Worm (Caenorhabditis elegans) whole organism, young adult: ENCODE measurements around the gene C01G10.1.
"Not testable (repeated sequence)": the region's sequence is repeated elsewhere in the genome, so short reads cannot be mapped to it uniquely, and the experiment has no call there.

Experiments used
- B0019.2 ChIP-seq: fragments of 200-800 bp; sonication (Bioruptor generic); conservative IDR thresholded peaks from 2 replicates; pipeline ENCODE4 v1.3.6; 2022; ENCODE audit warnings: missing genetic modification reagents, missing genetic modification characterization, missing compliant biosample characterization
- B0035.1 ChIP-seq: sonication (generic microtip); optimal IDR thresholded peaks from 2 replicates; lab custom pipeline; 2016; ENCODE audit warnings: missing genetic modification characterization, mild to moderate bottlenecking, missing compliant biosample characterization, missing genotype, missing genetic modification reagents
- F22D6.2 ChIP-seq: sonication (generic microtip); optimal IDR thresholded peaks from 2 replicates; lab custom pipeline; 2016; ENCODE audit warnings: mild to moderate bottlenecking, missing genetic modification characterization, missing compliant biosample characterization
- F23B12.7 ChIP-seq: sonication (generic microtip); optimal IDR thresholded peaks from 2 replicates; lab custom pipeline; 2017; ENCODE audit warnings: missing genetic modification characterization, mild to moderate bottlenecking, missing compliant biosample characterization, antibody characterized with exemption, moderate library complexity; ENCODE audit not compliant: insufficient read depth
- F37B4.10 ChIP-seq: fragments of 200-800 bp; sonication (Bioruptor generic); IDR thresholded peaks from 2 replicates; pipeline ENCODE4 v1.3.6; 2022; ENCODE audit warnings: missing genetic modification characterization, missing compliant biosample characterization
- F39B2.1 ChIP-seq: fragments of 200-800 bp; sonication (Bioruptor generic); IDR thresholded peaks from 2 replicates; pipeline ENCODE4 v1.3.6; 2022; ENCODE audit warnings: missing genetic modification reagents, missing genetic modification characterization, missing compliant biosample characterization
- K11D2.4 ChIP-seq: fragments of 200-800 bp; sonication (Bioruptor generic); IDR thresholded peaks from 2 replicates; pipeline ENCODE4 v1.3.6; 2022; ENCODE audit warnings: missing genetic modification reagents, missing genetic modification characterization, missing compliant biosample characterization
- K12H6.12 ChIP-seq: fragments of 200-800 bp; sonication (Bioruptor generic); optimal IDR thresholded peaks from 2 replicates; lab custom pipeline; 2018; ENCODE audit warnings: mild to moderate bottlenecking, missing genetic modification characterization, missing compliant biosample characterization
- aptf-3 ChIP-seq: fragments of 200-800 bp; sonication (Bioruptor generic); IDR thresholded peaks from 2 replicates; pipeline ENCODE4 v1.3.6; 2022; ENCODE audit warnings: missing genetic modification characterization, missing compliant biosample characterization
- atf-7 ChIP-seq: sonication (generic microtip); optimal IDR thresholded peaks from 2 replicates; lab custom pipeline; 2017; ENCODE audit warnings: mild to moderate bottlenecking, missing genetic modification characterization, missing compliant biosample characterization
- attf-5 ChIP-seq: fragments of 200-800 bp; sonication (Bioruptor generic); optimal IDR thresholded peaks from 2 replicates; lab custom pipeline; 2018; ENCODE audit warnings: mild to moderate bottlenecking, missing genetic modification characterization, missing compliant biosample characterization
- bed-1 ChIP-seq: fragments of 200-800 bp; sonication (Bioruptor generic); IDR thresholded peaks from 2 replicates; pipeline ENCODE4 v1.3.6; 2022; ENCODE audit warnings: missing genetic modification reagents, missing genetic modification characterization, missing compliant biosample characterization
- bed-2 ChIP-seq: fragments of 200-800 bp; sonication (Bioruptor generic); IDR thresholded peaks from 2 replicates; pipeline ENCODE4 v1.3.6; 2022; ENCODE audit warnings: missing genetic modification reagents, missing genetic modification characterization, missing compliant biosample characterization
- ceh-100 ChIP-seq: fragments of 200-800 bp; sonication (Bioruptor generic); IDR thresholded peaks from 2 replicates; pipeline ENCODE4 v1.3.6; 2022; ENCODE audit warnings: missing genetic modification reagents, missing genetic modification characterization, missing compliant biosample characterization
- ceh-27 ChIP-seq: fragments of 200-800 bp; sonication (Bioruptor generic); optimal IDR thresholded peaks from 2 replicates; lab custom pipeline; 2018; ENCODE audit warnings: mild to moderate bottlenecking, missing genetic modification characterization, moderate library complexity, missing compliant biosample characterization
- ceh-40 ChIP-seq: fragments of 200-800 bp; sonication (Bioruptor generic); IDR thresholded peaks from 2 replicates; pipeline ENCODE4 v1.3.6; 2022; ENCODE audit warnings: missing genetic modification characterization, missing compliant biosample characterization
- ceh-91 ChIP-seq: fragments of 200-800 bp; sonication (Bioruptor generic); IDR thresholded peaks from 2 replicates; pipeline ENCODE4 v1.3.6; 2022; ENCODE audit warnings: missing genetic modification reagents, missing genetic modification characterization, missing compliant biosample characterization
- dpff-1 ChIP-seq: sonication (generic microtip); optimal IDR thresholded peaks from 2 replicates; lab custom pipeline; 2017; ENCODE audit warnings: mild to moderate bottlenecking, missing genetic modification characterization, missing compliant biosample characterization
- ets-4 ChIP-seq: fragments of 200-800 bp; sonication (Bioruptor generic); optimal IDR thresholded peaks from 2 replicates; lab custom pipeline; 2018; ENCODE audit warnings: mild to moderate bottlenecking, missing genetic modification characterization, missing compliant biosample characterization
- fkh-3 ChIP-seq: sonication (generic microtip); optimal IDR thresholded peaks from 2 replicates; lab custom pipeline; 2016; ENCODE audit warnings: mild to moderate bottlenecking, missing genetic modification characterization, missing compliant biosample characterization
- hlh-26 ChIP-seq: fragments of 200-800 bp; sonication (Bioruptor generic); conservative IDR thresholded peaks from 2 replicates; pipeline ENCODE4 v1.3.6; 2022; ENCODE audit warnings: missing genetic modification reagents, missing genetic modification characterization, missing compliant biosample characterization
- hsf-1 ChIP-seq: fragments of 200-800 bp; sonication (Bioruptor generic); IDR thresholded peaks from 2 replicates; pipeline ENCODE4 v1.3.6; 2022; ENCODE audit warnings: missing genetic modification reagents, missing genetic modification characterization, missing compliant biosample characterization
- let-526 ChIP-seq: fragments of 200-800 bp; sonication (Bioruptor generic); IDR thresholded peaks from 2 replicates; pipeline ENCODE4 v1.3.6; 2022; ENCODE audit warnings: missing genetic modification reagents, missing genetic modification characterization, missing compliant biosample characterization
- lin-35 ChIP-seq, 3 experiments: fragments of 150-350 bp in 2 of 3; sonication (generic microtip) in 1 of 3; optimal IDR thresholded peaks; 2 replicates each; lab custom pipeline; 2014 to 2018; ENCODE audit warnings: missing biosample characterization in 3 of 3, missing genetic modification characterization in 3 of 3, missing genetic modification reagents in 3 of 3
- lsl-1 ChIP-seq: fragments of 200-800 bp; sonication (Bioruptor generic); optimal IDR thresholded peaks from 2 replicates; lab custom pipeline; 2018; ENCODE audit warnings: mild to moderate bottlenecking, missing genetic modification characterization, moderate library complexity, missing compliant biosample characterization
- mcd-1 ChIP-seq: fragments of 200-800 bp; sonication (Bioruptor generic); IDR thresholded peaks from 2 replicates; pipeline ENCODE4 v1.3.6; 2022; ENCODE audit warnings: missing genetic modification reagents, missing genetic modification characterization, missing compliant biosample characterization
- nfya-1 ChIP-seq: sonication (generic microtip); optimal IDR thresholded peaks from 2 replicates; lab custom pipeline; 2017; ENCODE audit warnings: antibody characterized with exemption, missing compliant biosample characterization, missing genetic modification characterization, borderline replicate concordance; ENCODE audit not compliant: insufficient read depth
- nhr-120 ChIP-seq: fragments of 200-800 bp; sonication (Bioruptor generic); IDR thresholded peaks from 2 replicates; pipeline ENCODE4 v1.3.6; 2022; ENCODE audit warnings: missing genetic modification characterization, missing compliant biosample characterization
- pha-4 ChIP-seq: fragments of 150-350 bp; sonication (generic microtip); optimal IDR thresholded peaks from 2 replicates; lab custom pipeline; 2014; ENCODE audit warnings: missing biosample characterization, missing genetic modification reagents, missing genetic modification characterization
- rpc-1 ChIP-seq, 2 experiments: fragments of 150-350 bp in 1 of 2; sonication (generic microtip) in 1 of 2; optimal IDR thresholded peaks; 2 replicates each; lab custom pipeline; 2014 to 2018; ENCODE audit warnings: missing biosample characterization in 1 of 2, missing genetic modification characterization in 1 of 2, missing genetic modification reagents in 1 of 2, missing genotype in 1 of 2
- sdz-38 ChIP-seq: sonication (generic microtip); optimal IDR thresholded peaks from 2 replicates; lab custom pipeline; 2016; ENCODE audit warnings: missing genotype, missing genetic modification characterization, missing compliant biosample characterization
- snpc-1.1 ChIP-seq: sonication (generic microtip); optimal IDR thresholded peaks from 2 replicates; lab custom pipeline; 2017; ENCODE audit warnings: missing genetic modification characterization, mild to moderate bottlenecking, missing compliant biosample characterization, antibody characterized with exemption, moderate library complexity, missing genotype, missing genetic modification reagents; ENCODE audit not compliant: insufficient read depth
- somi-1 ChIP-seq: fragments of 200-800 bp; sonication (Bioruptor generic); optimal IDR thresholded peaks from 2 replicates; lab custom pipeline; 2018; ENCODE audit warnings: mild to moderate bottlenecking, missing genetic modification characterization, missing compliant biosample characterization
- zfh-2 ChIP-seq: fragments of 200-800 bp; sonication (Bioruptor generic); conservative IDR thresholded peaks from 2 replicates; pipeline ENCODE4 v1.3.6; 2022; ENCODE audit warnings: missing genetic modification reagents, missing genetic modification characterization, missing compliant biosample characterization
- ztf-28 ChIP-seq: fragments of 200-800 bp; sonication (Bioruptor generic); IDR thresholded peaks from 2 replicates; pipeline ENCODE4 v1.3.6; 2022; ENCODE audit warnings: missing genetic modification reagents, missing genetic modification characterization, missing compliant biosample characterization

C01G10.1 gene

ce11 chrV:15113992-15114391, 14.4 kb downstream of the C01G10.1 start, which contains the start of gene T01G5.6:
Gene T01G5.6, minus strand, starts transcription at chrV:15114092.
- no peak for TF ChIP-seq let-526 (GFP tag; lab: Robert Waterston, UW)
- no peak for TF ChIP-seq B0019.2 (GFP tag; lab: Robert Waterston, UW)
- TF ChIP-seq dpff-1 (tag; lab: Kevin White, UChicago) = no peak
- TF ChIP-seq ztf-28 (GFP tag; lab: Robert Waterston, UW) = no peak
- no peak for TF ChIP-seq aptf-3 (GFP tag; lab: Robert Waterston, UW)
- TF ChIP-seq F39B2.1 (GFP tag; lab: Robert Waterston, UW) = no peak
- TF ChIP-seq hsf-1 (GFP tag; lab: Robert Waterston, UW) = no peak
- no peak for TF ChIP-seq rpc-1 (optimal IDR thresholded peaks at IDR 0.05; lab: Kevin White, UChicago)
- no peak for TF ChIP-seq rpc-1 (tag; optimal IDR thresholded peaks at IDR 0.05; lab: Kevin White, UChicago)
- no peak for TF ChIP-seq ets-4
- no peak for TF ChIP-seq bed-1 (GFP tag; lab: Robert Waterston, UW)
- TF ChIP-seq F23B12.7 (tag; lab: Kevin White, UChicago) = no peak
- no peak for TF ChIP-seq nfya-1 (tag; lab: Kevin White, UChicago)

- not testable (repeated sequence) for TF ChIP-seq F37B4.10, ztf-28, ceh-40 (GFP tag; lab: Robert Waterston, UW)
Observed at ce11 chrV:15115968-15116367, 16.4 kb downstream of the C01G10.1 start, which contains the start of gene T01G5.8. Gene T01G5.8, plus strand, starts transcription at chrV:15116268.

DNA sequence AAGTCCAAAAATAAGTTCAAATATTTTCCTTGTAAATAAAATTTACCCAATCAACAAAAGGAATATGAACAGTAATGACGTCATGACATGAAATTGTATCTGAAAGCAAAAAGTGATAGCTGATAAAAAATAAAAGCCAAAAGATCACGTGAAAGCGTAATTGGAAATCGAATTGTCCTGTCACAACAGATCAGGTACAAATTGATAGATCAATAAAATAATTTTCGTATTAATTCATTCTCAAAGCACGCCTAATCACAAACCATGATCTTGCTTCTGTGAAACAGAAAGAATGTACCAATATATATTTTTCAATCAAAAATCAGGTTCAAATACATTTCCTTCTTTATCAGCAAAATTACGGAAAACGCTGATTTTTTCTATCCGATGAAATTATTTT, 20.0 kb downstream of the C01G10.1 start, which contains the start of gene flor-1:
flor-1 (minus strand) TSS at position 101 of the 400 bp plus-strand sequence.
- no peak for TF ChIP-seq K12H6.12 (tag; lab: Kevin White, UChicago)
- TF ChIP-seq ceh-100 (GFP tag; lab: Robert Waterston, UW) = no peak
- TF ChIP-seq mcd-1 = no peak
- no peak for TF ChIP-seq atf-7 (tag; lab: Kevin White, UChicago)
- no peak for TF ChIP-seq fkh-3 (tag; lab: Kevin White, UChicago)
- no peak for TF ChIP-seq hlh-26
- TF ChIP-seq lsl-1 (GFP tag; lab: Kevin White, UChicago) = no peak
- TF ChIP-seq ceh-40 (GFP tag; lab: Robert Waterston, UW) = no peak
- no peak for TF ChIP-seq attf-5
- TF ChIP-seq, all 124 proteins: peak for 0

ce11 chrV:15125162-15125561, 25.6 kb downstream of the C01G10.1 start, which contains the start of gene ugt-30:
Gene ugt-30, minus strand, starts transcription at chrV:15125262.
- not testable (repeated sequence) for TF ChIP-seq zfh-2, ztf-28, bed-2 (GFP tag; lab: Robert Waterston, UW)
- TF ChIP-seq, all 124 proteins: peak for 0; not testable (repeated sequence) for 124

DNA sequence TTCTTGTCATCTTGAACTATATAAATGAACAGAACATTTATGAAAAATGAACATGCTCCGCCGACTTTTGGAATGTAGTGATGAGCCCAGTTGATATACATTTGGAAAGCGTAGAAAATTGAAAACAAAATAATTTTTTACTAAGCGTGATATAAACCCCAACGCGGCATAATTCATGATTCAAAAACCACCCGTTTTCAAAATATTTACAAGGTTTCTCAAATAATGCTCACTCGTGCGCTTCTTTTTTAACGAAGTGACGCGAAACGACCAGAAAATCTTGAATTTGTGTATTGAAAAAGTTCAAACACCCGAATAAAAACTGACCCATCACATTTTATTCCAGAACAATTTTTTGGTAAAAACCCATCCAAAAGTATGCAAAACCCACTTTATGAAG, 27.9 kb downstream of the C01G10.1 start, which contains the start of gene srj-27:
srj-27 (minus strand) TSS at position 101 of the 400 bp plus-strand sequence.
- TF ChIP-seq pha-4 = no peak
- TF ChIP-seq ceh-27 (GFP tag; lab: Kevin White, UChicago) = no peak
- no peak for TF ChIP-seq let-526 (GFP tag; lab: Robert Waterston, UW)
- no peak for TF ChIP-seq K11D2.4 (GFP tag; lab: Robert Waterston, UW)

- TF ChIP-seq F22D6.2 = no peak
- no peak for TF ChIP-seq nhr-120 (GFP tag; lab: Robert Waterston, UW)
- TF ChIP-seq snpc-1.1 (tag; lab: Kevin White, UChicago) = no peak
- TF ChIP-seq atf-7 (tag; lab: Kevin White, UChicago) = no peak
- TF ChIP-seq hsf-1 (GFP tag; lab: Robert Waterston, UW) = no peak
- no peak for TF ChIP-seq B0035.1 (tag; lab: Kevin White, UChicago)
- no peak for TF ChIP-seq ceh-91 (GFP tag; lab: Robert Waterston, UW)
- TF ChIP-seq lin-35 (GFP tag; optimal IDR thresholded peaks at IDR 0.05; lab: Kevin White, UChicago) = no peak
- no peak for TF ChIP-seq sdz-38
- no peak for TF ChIP-seq somi-1 (GFP tag; lab: Kevin White, UChicago)
- TF ChIP-seq, all 124 proteins: peak for 0
Observed at ce11 chrV:15127955-15128354, 28.4 kb downstream of the C01G10.1 start, which contains the start of gene srr-7. Gene srr-7, plus strand, starts transcription at chrV:15128255.
